Worm (Caenorhabditis elegans) whole organism, late embryonic: ENCODE measurements around the gene srlf-20.
"Not testable (repeated sequence)": the region's sequence is repeated elsewhere in the genome, so short reads cannot be mapped to it uniquely, and the experiment has no call there.

Experiments used
- C08G9.2 ChIP-seq: sonication (generic microtip); optimal IDR thresholded peaks from 2 replicates; lab custom pipeline; 2016; ENCODE audit warnings: mild to moderate bottlenecking, missing genetic modification characterization, moderate library complexity, missing compliant biosample characterization
- F13H6.1 ChIP-seq: sonication (generic microtip); optimal IDR thresholded peaks from 2 replicates; lab custom pipeline; 2016; ENCODE audit warnings: missing genetic modification characterization, missing compliant biosample characterization
- K02D7.2 ChIP-seq: sonication (generic microtip); optimal IDR thresholded peaks from 2 replicates; lab custom pipeline; 2017; ENCODE audit warnings: mild to moderate bottlenecking, missing genetic modification characterization, missing compliant biosample characterization
- Y22D7AL.16 ChIP-seq: sonication (generic microtip); optimal IDR thresholded peaks from 2 replicates; lab custom pipeline; 2016; ENCODE audit warnings: missing genetic modification characterization, missing compliant biosample characterization
- ceh-19 ChIP-seq: fragments of 200-800 bp; sonication (Bioruptor generic); optimal IDR thresholded peaks from 2 replicates; lab custom pipeline; 2018; ENCODE audit warnings: mild to moderate bottlenecking, missing genetic modification characterization, missing compliant biosample characterization
- ceh-2 ChIP-seq: sonication (generic microtip); optimal IDR thresholded peaks from 2 replicates; lab custom pipeline; 2016; ENCODE audit warnings: missing genotype, missing genetic modification characterization, missing compliant biosample characterization
- ceh-22 ChIP-seq: sonication (generic microtip); optimal IDR thresholded peaks from 2 replicates; lab custom pipeline; 2017; ENCODE audit warnings: missing biosample characterization, missing genetic modification characterization
- ceh-30 ChIP-seq: fragments of 150-350 bp; optimal IDR thresholded peaks from 2 replicates; lab custom pipeline; 2014; ENCODE audit warnings: missing biosample characterization, missing genetic modification characterization
- ceh-31 ChIP-seq: sonication (generic microtip); optimal IDR thresholded peaks from 2 replicates; lab custom pipeline; 2016; ENCODE audit warnings: missing genetic modification characterization, missing compliant biosample characterization
- ceh-45 ChIP-seq: fragments of 200-800 bp; sonication (Bioruptor generic); IDR thresholded peaks from 2 replicates; pipeline ENCODE4 v1.3.6; 2022; ENCODE audit warnings: missing genetic modification reagents, missing genetic modification characterization, missing compliant biosample characterization
- ceh-48 ChIP-seq: sonication (generic microtip); optimal IDR thresholded peaks from 2 replicates; lab custom pipeline; 2016; ENCODE audit warnings: missing genetic modification characterization, inconsistent platforms, missing compliant biosample characterization
- ceh-6 ChIP-seq: fragments of 200-800 bp; sonication (Bioruptor generic); optimal IDR thresholded peaks from 2 replicates; lab custom pipeline; 2018; ENCODE audit warnings: mild to moderate bottlenecking, missing genetic modification characterization, missing compliant biosample characterization
- ceh-9 ChIP-seq: sonication (generic microtip); optimal IDR thresholded peaks from 2 replicates; lab custom pipeline; 2016; ENCODE audit warnings: mild to moderate bottlenecking, missing genetic modification characterization, inconsistent platforms, missing compliant biosample characterization
- dmd-4 ChIP-seq: sonication (generic microtip); optimal IDR thresholded peaks from 2 replicates; lab custom pipeline; 2016; ENCODE audit warnings: borderline replicate concordance, missing genetic modification characterization, missing compliant biosample characterization
- ets-4 ChIP-seq: sonication (generic microtip); optimal IDR thresholded peaks from 2 replicates; lab custom pipeline; 2016; ENCODE audit warnings: missing genetic modification characterization, missing compliant biosample characterization
- eyg-1 ChIP-seq: sonication (generic microtip); optimal IDR thresholded peaks from 2 replicates; lab custom pipeline; 2016; ENCODE audit warnings: missing genotype, missing genetic modification characterization, missing compliant biosample characterization
- fkh-10 ChIP-seq: fragments of 150-350 bp; optimal IDR thresholded peaks from 2 replicates; lab custom pipeline; 2014; ENCODE audit warnings: missing biosample characterization, missing genetic modification reagents, missing genetic modification characterization
- fkh-6 ChIP-seq: sonication (generic microtip); optimal IDR thresholded peaks from 2 replicates; lab custom pipeline; 2016; ENCODE audit warnings: missing genetic modification characterization, missing compliant biosample characterization
- hlh-13 ChIP-seq: fragments of 200-800 bp; sonication (Bioruptor generic); optimal IDR thresholded peaks from 2 replicates; lab custom pipeline; 2018; ENCODE audit warnings: mild to moderate bottlenecking, missing genetic modification characterization, missing compliant biosample characterization
- hlh-15 ChIP-seq: sonication (generic microtip); optimal IDR thresholded peaks from 2 replicates; lab custom pipeline; 2016; ENCODE audit warnings: missing genetic modification characterization, missing compliant biosample characterization
- hlh-30 ChIP-seq: sonication (generic microtip); optimal IDR thresholded peaks from 2 replicates; lab custom pipeline; 2017; ENCODE audit warnings: antibody characterized with exemption, missing genetic modification characterization, missing compliant biosample characterization; ENCODE audit not compliant: insufficient read depth
- hlh-8 ChIP-seq: sonication (generic microtip); optimal IDR thresholded peaks from 2 replicates; lab custom pipeline; 2016; ENCODE audit warnings: missing genotype, missing genetic modification characterization, missing compliant biosample characterization
- nfya-1 ChIP-seq: sonication (generic microtip); optimal IDR thresholded peaks from 2 replicates; lab custom pipeline; 2017; ENCODE audit warnings: missing genetic modification characterization, mild to moderate bottlenecking, missing compliant biosample characterization, antibody characterized with exemption, moderate library complexity
- nhr-232 ChIP-seq: sonication (generic microtip); optimal IDR thresholded peaks from 2 replicates; lab custom pipeline; 2016; ENCODE audit warnings: missing genetic modification characterization, missing compliant biosample characterization
- npax-4 ChIP-seq: sonication (generic microtip); optimal IDR thresholded peaks from 2 replicates; lab custom pipeline; 2016; ENCODE audit warnings: missing genetic modification characterization, missing compliant biosample characterization
- pax-1 ChIP-seq: fragments of 150-350 bp; optimal IDR thresholded peaks from 2 replicates; lab custom pipeline; 2014; ENCODE audit warnings: missing biosample characterization, missing genetic modification characterization
- pha-4 ChIP-seq: fragments of 150-350 bp; optimal IDR thresholded peaks from 2 replicates; lab custom pipeline; 2018; ENCODE audit warnings: missing biosample characterization, missing genetic modification reagents, missing genetic modification characterization
- pros-1 ChIP-seq: fragments of 150-350 bp; optimal IDR thresholded peaks from 2 replicates; lab custom pipeline; 2014; ENCODE audit warnings: missing biosample characterization, missing genetic modification reagents, missing genetic modification characterization
- rnt-1 ChIP-seq: sonication (generic microtip); optimal IDR thresholded peaks from 2 replicates; lab custom pipeline; 2016; ENCODE audit warnings: missing genetic modification characterization, missing compliant biosample characterization
- syd-9 ChIP-seq: sonication (generic microtip); optimal IDR thresholded peaks from 2 replicates; lab custom pipeline; 2016; ENCODE audit warnings: mild to moderate bottlenecking, missing genetic modification characterization, moderate library complexity, missing compliant biosample characterization
- tbx-2 ChIP-seq: sonication (generic microtip); optimal IDR thresholded peaks from 2 replicates; lab custom pipeline; 2016; ENCODE audit warnings: missing genetic modification characterization, missing compliant biosample characterization
- tbx-7 ChIP-seq: sonication (generic microtip); optimal IDR thresholded peaks from 2 replicates; lab custom pipeline; 2016; ENCODE audit warnings: missing genotype, missing genetic modification characterization, missing compliant biosample characterization
- unc-3 ChIP-seq, 2 experiments: fragments of 200-800 bp in 1 of 2; sonication (Bioruptor generic) in 1 of 2; sonication (generic microtip) in 1 of 2; conservative IDR thresholded peaks in 1 of 2; optimal IDR thresholded peaks in 1 of 2; 2 replicates each; pipeline versions ENCODE4 v1.3.6 to Lab custom; 2016 to 2022; ENCODE audit warnings: missing compliant biosample characterization in 2 of 2, missing genetic modification characterization in 2 of 2, missing genetic modification reagents in 1 of 2
- unc-55 ChIP-seq: sonication (generic microtip); optimal IDR thresholded peaks from 2 replicates; lab custom pipeline; 2017; ENCODE audit warnings: missing biosample characterization, missing genetic modification reagents, missing genetic modification characterization
- unc-86 ChIP-seq: sonication (generic microtip); optimal IDR thresholded peaks from 2 replicates; lab custom pipeline; 2016; ENCODE audit warnings: missing genetic modification characterization, missing compliant biosample characterization
- zip-5 ChIP-seq: sonication (generic microtip); optimal IDR thresholded peaks from 2 replicates; lab custom pipeline; 2016; ENCODE audit warnings: missing genetic modification characterization, missing compliant biosample characterization
- ztf-16 ChIP-seq: sonication (generic microtip); optimal IDR thresholded peaks from 2 replicates; lab custom pipeline; 2017; ENCODE audit warnings: missing genetic modification characterization, missing compliant biosample characterization

Gene srlf-20

ce11 chrV:890423-890822, 3.3 kb upstream of the srlf-20 start, which contains the start of gene srlf-21:
Gene srlf-21, minus strand, starts transcription at chrV:890523.
- TF ChIP-seq pha-4 (tag; lab: Kevin White, UChicago) = no peak
- no peak for TF ChIP-seq ceh-30 (tag; lab: Kevin White, UChicago)
- no peak for TF ChIP-seq unc-86 (tag; lab: Kevin White, UChicago)
- TF ChIP-seq Y22D7AL.16 (tag; lab: Kevin White, UChicago) = no peak
- no peak for TF ChIP-seq hlh-15 (tag; lab: Kevin White, UChicago)
- no peak for TF ChIP-seq K02D7.2 (tag; lab: Kevin White, UChicago)
- no peak for TF ChIP-seq dmd-4
- no peak for TF ChIP-seq ceh-45 (GFP tag; lab: Robert Waterston, UW)
- TF ChIP-seq ceh-9 (tag; lab: Kevin White, UChicago) = no peak
- TF ChIP-seq syd-9 (tag; lab: Kevin White, UChicago) = no peak
- TF ChIP-seq C08G9.2 (tag; lab: Kevin White, UChicago) = no peak
- TF ChIP-seq pros-1 (tag; lab: Kevin White, UChicago) = no peak
- no peak for TF ChIP-seq ceh-2 (tag; lab: Kevin White, UChicago)
- TF ChIP-seq fkh-6 (tag; lab: Kevin White, UChicago) = no peak

ce11 chrV:890835-891234, 2.9 kb upstream of the srlf-20 start, which contains the start of gene srlf-22:
Gene srlf-22, plus strand, starts transcription at chrV:891135.
- TF ChIP-seq fkh-10 (GFP tag; lab: Kevin White, UChicago); ceh-19 (GFP tag; lab: Kevin White, UChicago); eyg-1 (tag; lab: Kevin White, UChicago): not testable (repeated sequence)

- TF ChIP-seq ztf-16 (no peak), unc-3 (GFP tag; conservative IDR thresholded peaks at IDR 0.05; lab: Robert Waterston, UW) (no peak), unc-3 (tag; optimal IDR thresholded peaks at IDR 0.05; lab: Kevin White, UChicago) (no peak), Y22D7AL.16 (tag; lab: Kevin White, UChicago) (no peak), ceh-6 (GFP tag; lab: Kevin White, UChicago) (no peak), zip-5 (tag; lab: Kevin White, UChicago) (no peak), nhr-232 (tag; lab: Kevin White, UChicago) (no peak)
Observed at ce11 chrV:899087-899486, 5.3 kb downstream of the srlf-20 start, which contains the start of gene nas-32. Gene nas-32, minus strand, starts transcription at chrV:899187.

ce11 chrV:903460-903859, 9.7 kb downstream of the srlf-20 start, which contains the start of gene fmo-5:
Gene fmo-5, minus strand, starts transcription at chrV:903665.
- peak; percentile 36 for TF ChIP-seq hlh-30 (tag; lab: Kevin White, UChicago)
- no peak for TF ChIP-seq pax-1 (tag; lab: Kevin White, UChicago)
- TF ChIP-seq, all 69 proteins: peak for 1

ce11 chrV:904232-904983, 10.6 kb downstream of the srlf-20 start, which contains the start of gene trm-2A:
Gene trm-2A, plus strand, starts transcription at chrV:904963.
- TF ChIP-seq ceh-31 (tag; lab: Kevin White, UChicago) (peak; percentile 15), ceh-22 (no peak), ets-4 (no peak), ceh-2 (tag; lab: Kevin White, UChicago) (no peak), unc-55 (GFP tag; lab: Kevin White, UChicago) (no peak), F13H6.1 (tag; lab: Kevin White, UChicago) (no peak), npax-4 (tag; lab: Kevin White, UChicago) (no peak), nhr-232 (tag; lab: Kevin White, UChicago) (no peak), hlh-13 (GFP tag; lab: Kevin White, UChicago) (no peak), ceh-48 (no peak), ceh-19 (GFP tag; lab: Kevin White, UChicago) (no peak), ceh-30 (tag; lab: Kevin White, UChicago) (no peak), tbx-7 (tag; lab: Kevin White, UChicago) (no peak), hlh-8 (tag; lab: Kevin White, UChicago) (no peak), nfya-1 (tag; lab: Kevin White, UChicago) (peak; percentile 24), tbx-2 (tag; lab: Kevin White, UChicago) (peak; percentile 26), rnt-1 (no peak)
